Fruit fly (Drosophila melanogaster): ENCODE data around the gene hd.

- no peak for TF ChIP-seq psq (GFP tag; optimal IDR thresholded peaks at IDR 0.05)
- TF ChIP-seq Myc (optimal IDR thresholded peaks at IDR 0.05) = no peak
- no peak for TF ChIP-seq sv (GFP tag; optimal IDR thresholded peaks at IDR 0.05)
- TF ChIP-seq dsf (GFP tag; optimal IDR thresholded peaks at IDR 0.05; ENCODE audit: borderline replicate concordance) = no peak
- TF ChIP-seq HLH106 (tag; optimal IDR thresholded peaks at IDR 0.05) = no peak
- no peak for TF ChIP-seq tai (GFP tag; optimal IDR thresholded peaks at IDR 0.05)
- no peak for TF ChIP-seq N (GFP tag; optimal IDR thresholded peaks at IDR 0.05)
- peak; percentile 7 for TF ChIP-seq h (GFP tag; optimal IDR thresholded peaks at IDR 0.05)
- no peak for TF ChIP-seq Hnf4 (GFP tag; optimal IDR thresholded peaks at IDR 0.05)
- TF ChIP-seq pan (optimal IDR thresholded peaks at IDR 0.05) = no peak
- TF ChIP-seq Dfd (GFP tag; optimal IDR thresholded peaks at IDR 0.05) = no peak
- no peak for TF ChIP-seq Jra (GFP tag; optimal IDR thresholded peaks at IDR 0.05)
- TF ChIP-seq usp (GFP tag; optimal IDR thresholded peaks at IDR 0.05) = no peak
- TF ChIP-seq CrebA (GFP tag; optimal IDR thresholded peaks at IDR 0.05; ENCODE audit: borderline replicate concordance) = no peak
These were observed 10.1 kb downstream of the hd start for dm6 chr3R:5364539-5365273.

Measured in whole organism, wandering third instar larva.